Fruit fly (Drosophila melanogaster): ENCODE results near the gene CG8372.

Gene CG8372

dm6 chr2L:8239712-8240245 lies 27.1 kb upstream of the CG8372 start, which contains the start of gene Pvr:
Gene Pvr, minus strand, starts transcription at chr2L:8239878.
- TF ChIP-seq CG11617 (GFP tag; optimal IDR thresholded peaks at IDR 0.05) (no peak), CG12768 (GFP tag; optimal IDR thresholded peaks at IDR 0.05) (no peak), Crg-1 (GFP tag; optimal IDR thresholded peaks at IDR 0.05) (no peak), bab1 (GFP tag; optimal IDR thresholded peaks at IDR 0.05) (peak; percentile 58), CG7045 (GFP tag; optimal IDR thresholded peaks at IDR 0.05) (peak; percentile 10), ovo (GFP tag; optimal IDR thresholded peaks at IDR 0.05) (peak; percentile 30), cic (GFP tag; optimal IDR thresholded peaks at IDR 0.05) (peak; percentile 4), CG14711 (tag; optimal IDR thresholded peaks at IDR 0.05) (no peak), pad (GFP tag; optimal IDR thresholded peaks at IDR 0.05) (no peak), tj (GFP tag; optimal IDR thresholded peaks at IDR 0.05) (peak; percentile 98), Mnt (GFP tag; optimal IDR thresholded peaks at IDR 0.05) (no peak), CG1620 (GFP tag; optimal IDR thresholded peaks at IDR 0.05) (peak; percentile 16), toe (GFP tag; optimal IDR thresholded peaks at IDR 0.05) (no peak), CG7101 (tag; optimal IDR thresholded peaks at IDR 0.05) (no peak), Hr96 (GFP tag; optimal IDR thresholded peaks at IDR 0.05) (no peak), CG5204 (GFP tag; optimal IDR thresholded peaks at IDR 0.05) (peak; percentile 36)

dm6 chr2L:8239032-8239650 lies 26.4 kb upstream of the CG8372 start:
- TF ChIP-seq tj (GFP tag; optimal IDR thresholded peaks at IDR 0.05), result no peak
- TF ChIP-seq bab1 (GFP tag; optimal IDR thresholded peaks at IDR 0.05), result no peak
- peak; percentile 57 for TF ChIP-seq CG12768 (GFP tag; optimal IDR thresholded peaks at IDR 0.05)
- no peak for TF ChIP-seq CG14711 (tag; optimal IDR thresholded peaks at IDR 0.05)
- peak; percentile 88 for TF ChIP-seq kay (GFP tag; ENCODE audit: borderline replicate concordance)
- TF ChIP-seq cic (GFP tag; optimal IDR thresholded peaks at IDR 0.05), result peak; percentile 67

- no peak for TF ChIP-seq pad (GFP tag; optimal IDR thresholded peaks at IDR 0.05)
- TF ChIP-seq tj (GFP tag; optimal IDR thresholded peaks at IDR 0.05), result peak; percentile 53
- TF ChIP-seq bab1 (GFP tag; optimal IDR thresholded peaks at IDR 0.05), result no peak
- peak; percentile 70 for TF ChIP-seq CG7045 (GFP tag; optimal IDR thresholded peaks at IDR 0.05)
- peak; percentile 53 for TF ChIP-seq ovo (GFP tag; optimal IDR thresholded peaks at IDR 0.05)
- no peak for TF ChIP-seq CG1620 (GFP tag; optimal IDR thresholded peaks at IDR 0.05)
- no peak for TF ChIP-seq CG14711 (tag; optimal IDR thresholded peaks at IDR 0.05)
- peak; percentile 59 for TF ChIP-seq CG7101 (tag; optimal IDR thresholded peaks at IDR 0.05)
- TF ChIP-seq Hr96 (GFP tag; optimal IDR thresholded peaks at IDR 0.05), result no peak
- no peak for TF ChIP-seq Crg-1 (GFP tag; optimal IDR thresholded peaks at IDR 0.05)
- no peak for TF ChIP-seq CG5204 (GFP tag; optimal IDR thresholded peaks at IDR 0.05)
- TF ChIP-seq Mnt (GFP tag; optimal IDR thresholded peaks at IDR 0.05), result peak; percentile 10
- peak; percentile 59 for TF ChIP-seq CG11617 (GFP tag; optimal IDR thresholded peaks at IDR 0.05)
- peak; percentile 51 for TF ChIP-seq CG12768 (GFP tag; optimal IDR thresholded peaks at IDR 0.05)
- peak; percentile 96 for TF ChIP-seq cic (GFP tag; optimal IDR thresholded peaks at IDR 0.05)
- peak; percentile 90 for TF ChIP-seq kay (GFP tag; ENCODE audit: borderline replicate concordance)
- no peak for TF ChIP-seq cnc (optimal IDR thresholded peaks at IDR 0.05)
- TF ChIP-seq CG33017 (tag; optimal IDR thresholded peaks at IDR 0.05), result peak; percentile 60
- no peak for TF ChIP-seq Clk (GFP tag; optimal IDR thresholded peaks at IDR 0.05)
Observed at dm6 chr2L:8233571-8233970, 20.9 kb upstream of the CG8372 start.

- TF ChIP-seq Mnt (GFP tag; optimal IDR thresholded peaks at IDR 0.05) (no peak), bab1 (GFP tag; optimal IDR thresholded peaks at IDR 0.05) (no peak), CG5204 (GFP tag; optimal IDR thresholded peaks at IDR 0.05) (no peak), kay (GFP tag; ENCODE audit: borderline replicate concordance) (no peak), CG11617 (GFP tag; optimal IDR thresholded peaks at IDR 0.05) (no peak), ovo (GFP tag; optimal IDR thresholded peaks at IDR 0.05) (no peak)
Observed at dm6 chr2L:8232389-8232788, 19.7 kb upstream of the CG8372 start.

dm6 chr2L:8230255-8230654 lies 17.6 kb upstream of the CG8372 start:
- TF ChIP-seq kay (GFP tag; ENCODE audit: borderline replicate concordance), result peak; percentile 78
- TF ChIP-seq tj (GFP tag; optimal IDR thresholded peaks at IDR 0.05), result no peak

- no peak for TF ChIP-seq CG33017 (tag; optimal IDR thresholded peaks at IDR 0.05)
- no peak for TF ChIP-seq toe (GFP tag; optimal IDR thresholded peaks at IDR 0.05)
- TF ChIP-seq pad (GFP tag; optimal IDR thresholded peaks at IDR 0.05), result no peak
- no peak for TF ChIP-seq cic (GFP tag; optimal IDR thresholded peaks at IDR 0.05)
- no peak for TF ChIP-seq CG7101 (tag; optimal IDR thresholded peaks at IDR 0.05)
- TF ChIP-seq Crg-1 (GFP tag; optimal IDR thresholded peaks at IDR 0.05), result no peak
- TF ChIP-seq kay (GFP tag; ENCODE audit: borderline replicate concordance), result no peak
- TF ChIP-seq Hr96 (GFP tag; optimal IDR thresholded peaks at IDR 0.05), result no peak
- TF ChIP-seq Clk (GFP tag; optimal IDR thresholded peaks at IDR 0.05), result no peak
- no peak for TF ChIP-seq CG5204 (GFP tag; optimal IDR thresholded peaks at IDR 0.05)
- TF ChIP-seq CG1620 (GFP tag; optimal IDR thresholded peaks at IDR 0.05), result no peak
- no peak for TF ChIP-seq CG7045 (GFP tag; optimal IDR thresholded peaks at IDR 0.05)
- no peak for TF ChIP-seq ovo (GFP tag; optimal IDR thresholded peaks at IDR 0.05)
- TF ChIP-seq CG14711 (tag; optimal IDR thresholded peaks at IDR 0.05), result no peak
- TF ChIP-seq Mnt (GFP tag; optimal IDR thresholded peaks at IDR 0.05), result no peak
- TF ChIP-seq CG11617 (GFP tag; optimal IDR thresholded peaks at IDR 0.05), result no peak
- no peak for TF ChIP-seq tj (GFP tag; optimal IDR thresholded peaks at IDR 0.05)
Observed at dm6 chr2L:8229628-8230027, 16.9 kb upstream of the CG8372 start.

All from whole organism, adult.